Fruit fly (Drosophila melanogaster) whole organism, embryonic: Measurements from ENCODE around the gene al.

Source experiments
- CG1233 ChIP-seq: fragments of 200-800 bp; sonication (Bioruptor generic); optimal IDR thresholded peaks from 4 replicates; lab custom pipeline; 2018; ENCODE audit warnings: missing biosample characterization, mild to moderate bottlenecking, missing genetic modification characterization
- CG12769 ChIP-seq: fragments of 200-800 bp; sonication (Bioruptor generic); optimal IDR thresholded peaks from 2 replicates; lab custom pipeline; 2019; ENCODE audit warnings: missing biosample characterization, mild to moderate bottlenecking, missing genetic modification characterization, moderate library complexity
- CG16779 ChIP-seq: fragments of 200-800 bp; sonication (Bioruptor generic); IDR thresholded peaks from 2 replicates; pipeline ENCODE4 v1.3.6; 2022; ENCODE audit warnings: missing biosample characterization, missing genetic modification characterization
- CG17802 ChIP-seq: fragments of 200-800 bp; sonication (Bioruptor generic); optimal IDR thresholded peaks from 2 replicates; lab custom pipeline; 2018; ENCODE audit warnings: missing biosample characterization, mild to moderate bottlenecking, missing genetic modification characterization, moderate library complexity
- CG34376 ChIP-seq: fragments of 200-800 bp; sonication (Bioruptor generic); optimal IDR thresholded peaks from 2 replicates; lab custom pipeline; 2018; ENCODE audit warnings: missing biosample characterization, mild to moderate bottlenecking, missing genetic modification characterization
- CG4404 ChIP-seq: fragments of 200-800 bp; sonication (Bioruptor generic); IDR thresholded peaks from 2 replicates; pipeline ENCODE4 v1.3.6; 2022; ENCODE audit warnings: missing biosample characterization, missing genetic modification characterization
- CG6683 ChIP-seq: fragments of 200-800 bp; sonication (Bioruptor generic); optimal IDR thresholded peaks from 2 replicates; lab custom pipeline; 2017; ENCODE audit warnings: missing biosample characterization, mild to moderate bottlenecking, missing genetic modification characterization, missing genetic modification reagents
- Dll ChIP-seq: fragments of 200-800 bp; sonication (Bioruptor generic); IDR thresholded peaks from 4 replicates; pipeline ENCODE4 v1.3.6; 2022; ENCODE audit warnings: missing biosample characterization, missing genetic modification characterization; ENCODE audit not compliant: partially characterized antibody
- Hr51 ChIP-seq, 2 experiments: fragments of 200-800 bp; sonication (Bioruptor generic); optimal IDR thresholded peaks; 2 replicates in 1 of 2; 3 replicates in 1 of 2; lab custom pipeline; 2016 to 2018; ENCODE audit warnings: missing biosample characterization in 2 of 2, missing genetic modification characterization in 2 of 2, mild to moderate bottlenecking in 1 of 2, moderate library complexity in 1 of 2
- Lpt ChIP-seq: fragments of >200 bp; optimal IDR thresholded peaks from 2 replicates; lab custom pipeline; 2018; ENCODE audit warnings: missing biosample characterization, missing genetic modification characterization
- NfI ChIP-seq: fragments of 200-800 bp; sonication (Bioruptor generic); optimal IDR thresholded peaks from 3 replicates; lab custom pipeline; 2018; ENCODE audit warnings: missing biosample characterization, mild to moderate bottlenecking, missing genetic modification characterization, moderate library complexity
- danr ChIP-seq: fragments of 200-800 bp; sonication (Bioruptor generic); IDR thresholded peaks from 2 replicates; pipeline ENCODE4 v1.3.6; 2022; ENCODE audit warnings: missing biosample characterization, missing genetic modification characterization

dm6 chr2L:378815-379440 is 1.0 kb downstream of the al start:
- TF ChIP-seq Lpt (GFP tag; lab: Kevin White, UChicago) (no peak), CG4404 (GFP tag; lab: Robert Waterston, UW) (no peak), danr (GFP tag; lab: Robert Waterston, UW) (no peak), CG12769 (no peak), CG34376 (no peak), CG1233 (GFP tag; lab: Kevin White, UChicago) (no peak), Hr51 (GFP tag; optimal IDR thresholded peaks at IDR 0.05; lab: Kevin White, UChicago) (no peak), Dll (GFP tag; lab: Robert Waterston, UW) (no peak), CG16779 (no peak), CG6683 (GFP tag; lab: Kevin White, UChicago) (no peak), CG17802 (no peak), NfI (GFP tag; lab: Kevin White, UChicago) (no peak)
